Fruit fly (Drosophila melanogaster) whole organism, embryonic: ENCODE data around the gene edin.
A peak's percentile ranks its signal among the peaks of the same experiment; 100 is the strongest.

Experiments used
- Asciz ChIP-seq: fragments of 200-800 bp; sonication (Bioruptor generic); optimal IDR thresholded peaks from 2 replicates; lab custom pipeline; 2017; ENCODE audit warnings: missing biosample characterization, mild to moderate bottlenecking, missing genetic modification characterization, missing genetic modification reagents
- BEAF-32 ChIP-seq: fragments of 200-800 bp; sonication (Bioruptor generic); optimal IDR thresholded peaks from 3 replicates; lab custom pipeline; 2017; ENCODE audit warnings: missing biosample characterization, missing genetic modification characterization, mild to moderate bottlenecking, moderate library complexity, missing genetic modification reagents
- Blimp-1 ChIP-seq: fragments of 200-800 bp; sonication (Bioruptor generic); optimal IDR thresholded peaks from 3 replicates; lab custom pipeline; 2018; ENCODE audit warnings: missing biosample characterization, missing genetic modification characterization, mild to moderate bottlenecking, moderate library complexity, missing genetic modification reagents
- CG10959 ChIP-seq: fragments of 200-800 bp; sonication (Bioruptor generic); IDR thresholded peaks from 2 replicates; pipeline ENCODE4 v1.3.6; 2022; ENCODE audit warnings: missing biosample characterization, missing genetic modification characterization
- CG11695 ChIP-seq: fragments of 200-800 bp; sonication (Bioruptor generic); IDR thresholded peaks from 3 replicates; pipeline ENCODE4 v1.3.6; 2022; ENCODE audit warnings: missing biosample characterization, missing genetic modification characterization
- CG12104 ChIP-seq: fragments of 200-800 bp; sonication (Bioruptor generic); optimal IDR thresholded peaks from 3 replicates; lab custom pipeline; 2016; ENCODE audit warnings: missing biosample characterization, missing genetic modification characterization
- CG14014 ChIP-seq: fragments of 200-800 bp; sonication (Bioruptor generic); IDR thresholded peaks from 2 replicates; pipeline ENCODE4 v1.3.6; 2022; ENCODE audit warnings: missing biosample characterization, missing genetic modification characterization
- CG14050 ChIP-seq: fragments of 200-800 bp; sonication (Bioruptor generic); IDR thresholded peaks from 3 replicates; pipeline ENCODE4 v1.3.6; 2022; ENCODE audit warnings: missing biosample characterization, missing genetic modification characterization
- CG15479 ChIP-seq: fragments of 200-800 bp; sonication (Bioruptor generic); optimal IDR thresholded peaks from 3 replicates; lab custom pipeline; 2019; ENCODE audit warnings: missing biosample characterization, mild to moderate bottlenecking, missing genetic modification characterization, moderate library complexity
- CG15601 ChIP-seq: fragments of 200-800 bp; sonication (Bioruptor generic); optimal IDR thresholded peaks from 3 replicates; lab custom pipeline; 2019; ENCODE audit warnings: missing biosample characterization, mild to moderate bottlenecking, missing genetic modification characterization, moderate library complexity
- CG16815 ChIP-seq: fragments of 200-800 bp; sonication (Bioruptor generic); optimal IDR thresholded peaks from 3 replicates; lab custom pipeline; 2017; ENCODE audit warnings: missing biosample characterization, mild to moderate bottlenecking, missing genetic modification characterization
- CG18619 ChIP-seq: fragments of 200-800 bp; sonication (Bioruptor generic); optimal IDR thresholded peaks from 3 replicates; lab custom pipeline; 2017; ENCODE audit warnings: missing biosample characterization, mild to moderate bottlenecking, missing genetic modification characterization
- CG2678 ChIP-seq: fragments of 200-800 bp; sonication (Bioruptor generic); optimal IDR thresholded peaks from 3 replicates; lab custom pipeline; 2019; ENCODE audit warnings: missing biosample characterization, mild to moderate bottlenecking, missing genetic modification characterization, moderate library complexity
- CG34376 ChIP-seq: fragments of 200-800 bp; sonication (Bioruptor generic); optimal IDR thresholded peaks from 2 replicates; lab custom pipeline; 2018; ENCODE audit warnings: missing biosample characterization, mild to moderate bottlenecking, missing genetic modification characterization
- CG43689 ChIP-seq: fragments of 200-800 bp; sonication (Bioruptor generic); IDR thresholded peaks from 2 replicates; pipeline ENCODE4 v1.3.6; 2022; ENCODE audit warnings: missing biosample characterization, missing genetic modification characterization
- CG6254 ChIP-seq: fragments of 200-800 bp; sonication (Bioruptor generic); optimal IDR thresholded peaks from 3 replicates; lab custom pipeline; 2017; ENCODE audit warnings: mild to moderate bottlenecking, missing biosample characterization, missing genetic modification reagents, missing genetic modification characterization
- CG7556 ChIP-seq: fragments of 200-800 bp; sonication (Bioruptor generic); optimal IDR thresholded peaks from 2 replicates; lab custom pipeline; 2017; ENCODE audit warnings: missing biosample characterization, mild to moderate bottlenecking, missing genetic modification characterization
- D ChIP-seq, 2 experiments: fragments of 200-800 bp in 1 of 2; fragments of >200 bp in 1 of 2; sonication (Bioruptor generic) in 1 of 2; optimal IDR thresholded peaks; 2 replicates in 1 of 2; 3 replicates in 1 of 2; lab custom pipeline; 2017; ENCODE audit warnings: mild to moderate bottlenecking in 1 of 2, missing biosample characterization in 1 of 2, missing genetic modification characterization in 1 of 2, missing genetic modification reagents in 1 of 2
- Dip2 ChIP-seq: fragments of 200-800 bp; sonication (Bioruptor generic); IDR thresholded peaks from 2 replicates; pipeline ENCODE4 v1.3.6; 2022; ENCODE audit warnings: missing biosample characterization, missing genetic modification characterization
- Dref ChIP-seq: fragments of 200-800 bp; sonication (Bioruptor generic); IDR thresholded peaks from 2 replicates; pipeline ENCODE4 v1.3.6; 2022; ENCODE audit warnings: missing biosample characterization, missing genetic modification characterization
- Hr39 ChIP-seq: fragments of >200 bp; optimal IDR thresholded peaks from 2 replicates; lab custom pipeline; 2017
- Hsf ChIP-seq: fragments of 200-800 bp; sonication (Bioruptor generic); optimal IDR thresholded peaks from 3 replicates; lab custom pipeline; 2016; ENCODE audit warnings: missing biosample characterization, missing genetic modification characterization
- Lhr ChIP-seq: fragments of 200-800 bp; sonication (Bioruptor generic); optimal IDR thresholded peaks from 3 replicates; lab custom pipeline; 2017; ENCODE audit warnings: mild to moderate bottlenecking, missing biosample characterization, missing genetic modification reagents, missing genetic modification characterization
- Nf-YC ChIP-seq: fragments of 200-800 bp; optimal IDR thresholded peaks from 3 replicates; lab custom pipeline; 2019; ENCODE audit warnings: missing biosample characterization, mild to moderate bottlenecking, missing genetic modification characterization, moderate library complexity
- Pdp1 ChIP-seq, 2 experiments: fragments of 200-800 bp; sonication (Bioruptor generic); optimal IDR thresholded peaks; 3 replicates each; lab custom pipeline; 2016; ENCODE audit warnings: missing biosample characterization in 2 of 2, missing genetic modification characterization in 2 of 2, mild to moderate bottlenecking in 1 of 2, moderate library complexity in 1 of 2
- Sox102F ChIP-seq: fragments of 200-800 bp; sonication (Bioruptor generic); optimal IDR thresholded peaks from 2 replicates; lab custom pipeline; 2018; ENCODE audit warnings: missing biosample characterization, mild to moderate bottlenecking, missing genetic modification characterization, moderate library complexity
- Xbp1 ChIP-seq: fragments of 200-800 bp; sonication (Bioruptor generic); optimal IDR thresholded peaks from 3 replicates; lab custom pipeline; 2016; ENCODE audit warnings: missing biosample characterization, mild to moderate bottlenecking, missing genetic modification characterization
- ab ChIP-seq: fragments of 200-800 bp; sonication (Bioruptor generic); optimal IDR thresholded peaks from 2 replicates; lab custom pipeline; 2016; ENCODE audit warnings: missing biosample characterization, missing genetic modification characterization
- ap ChIP-seq: fragments of 200-800 bp; sonication (Bioruptor generic); IDR thresholded peaks from 2 replicates; pipeline ENCODE4 v1.3.6; 2022; ENCODE audit warnings: missing biosample characterization, missing genetic modification characterization
- ci ChIP-seq: fragments of 200-800 bp; sonication (Bioruptor generic); IDR thresholded peaks from 3 replicates; pipeline ENCODE4 v1.3.6; 2022; ENCODE audit warnings: missing biosample characterization, missing genetic modification characterization
- en ChIP-seq: fragments of 200-800 bp; sonication (Bioruptor generic); optimal IDR thresholded peaks from 2 replicates; lab custom pipeline; 2016; ENCODE audit warnings: missing biosample characterization, missing genetic modification characterization
- eyg ChIP-seq: fragments of 200-800 bp; sonication (Bioruptor generic); optimal IDR thresholded peaks from 3 replicates; lab custom pipeline; 2016; ENCODE audit warnings: missing biosample characterization, missing genetic modification characterization
- gem ChIP-seq: fragments of 200-800 bp; sonication (Bioruptor generic); optimal IDR thresholded peaks from 2 replicates; lab custom pipeline; 2019; ENCODE audit warnings: missing biosample characterization, mild to moderate bottlenecking, missing genetic modification characterization, moderate library complexity
- jumu ChIP-seq: fragments of 200-800 bp; sonication (Bioruptor generic); optimal IDR thresholded peaks from 3 replicates; lab custom pipeline; 2016; ENCODE audit warnings: missing biosample characterization, missing genetic modification characterization
- kay ChIP-seq: fragments of 200-800 bp; sonication (Bioruptor generic); optimal IDR thresholded peaks from 2 replicates; lab custom pipeline; 2016; ENCODE audit warnings: missing biosample characterization, missing genetic modification characterization
- lmd ChIP-seq: fragments of 200-800 bp; sonication (Bioruptor generic); IDR thresholded peaks from 2 replicates; pipeline ENCODE4 v1.3.6; 2022; ENCODE audit warnings: missing biosample characterization, missing genetic modification characterization
- lola ChIP-seq, 3 experiments: fragments of >200 bp in 2 of 3; fragments of 200-800 bp in 1 of 3; sonication (Bioruptor generic) in 1 of 3; optimal IDR thresholded peaks; 2 replicates each; lab custom pipeline; 2017 to 2019; ENCODE audit warnings: missing biosample characterization in 3 of 3, missing genetic modification characterization in 3 of 3, mild to moderate bottlenecking in 1 of 3, moderate library complexity in 1 of 3
- mirr ChIP-seq: fragments of 200-800 bp; sonication (Bioruptor generic); optimal IDR thresholded peaks from 3 replicates; lab custom pipeline; 2018; ENCODE audit warnings: missing biosample characterization, mild to moderate bottlenecking, missing genetic modification characterization
- nerfin-1 ChIP-seq: fragments of 200-800 bp; sonication (Bioruptor generic); optimal IDR thresholded peaks from 3 replicates; lab custom pipeline; 2019; ENCODE audit warnings: missing biosample characterization, mild to moderate bottlenecking, missing genetic modification characterization, moderate library complexity
- nerfin-2 ChIP-seq: fragments of 200-800 bp; sonication (Bioruptor generic); IDR thresholded peaks from 2 replicates; pipeline ENCODE4 v1.3.6; 2022; ENCODE audit warnings: missing biosample characterization, missing genetic modification characterization; ENCODE audit not compliant: partially characterized antibody
- nmo ChIP-seq: fragments of 200-800 bp; sonication (Bioruptor generic); optimal IDR thresholded peaks from 2 replicates; lab custom pipeline; 2018; ENCODE audit warnings: missing biosample characterization, mild to moderate bottlenecking, missing genetic modification characterization, moderate library complexity
- sd ChIP-seq: fragments of 200-800 bp; sonication (Bioruptor generic); optimal IDR thresholded peaks from 3 replicates; lab custom pipeline; 2018; ENCODE audit warnings: missing biosample characterization, mild to moderate bottlenecking, missing genetic modification characterization, moderate library complexity
- sens ChIP-seq: fragments of 200-800 bp; sonication (Bioruptor generic); peaks from one replicate; lab custom pipeline; 2016; ENCODE audit warnings: missing biosample characterization, missing genetic modification characterization
- sr ChIP-seq: fragments of 200-800 bp; sonication (Bioruptor generic); IDR thresholded peaks from 3 replicates; pipeline ENCODE4 v1.3.6; 2022; ENCODE audit warnings: missing biosample characterization, missing genetic modification characterization
- tgo ChIP-seq: fragments of 200-800 bp; sonication (Bioruptor generic); IDR thresholded peaks from 3 replicates; pipeline ENCODE4 v1.3.6; 2022; ENCODE audit warnings: missing biosample characterization, missing genetic modification characterization
- tio ChIP-seq: fragments of 200-800 bp; sonication (Bioruptor generic); optimal IDR thresholded peaks from 2 replicates; lab custom pipeline; 2017; ENCODE audit warnings: missing biosample characterization, missing genetic modification characterization, inconsistent platforms
- tup ChIP-seq: fragments of 200-800 bp; sonication (Bioruptor generic); optimal IDR thresholded peaks from 2 replicates; lab custom pipeline; 2016; ENCODE audit warnings: missing biosample characterization, mild to moderate bottlenecking, missing genetic modification characterization, moderate library complexity
- zen2 ChIP-seq: fragments of 200-800 bp; sonication (Bioruptor generic); IDR thresholded peaks from 3 replicates; pipeline ENCODE4 v1.3.6; 2022; ENCODE audit warnings: missing biosample characterization, missing genetic modification characterization; ENCODE audit not compliant: partially characterized antibody

Gene edin

DNA sequence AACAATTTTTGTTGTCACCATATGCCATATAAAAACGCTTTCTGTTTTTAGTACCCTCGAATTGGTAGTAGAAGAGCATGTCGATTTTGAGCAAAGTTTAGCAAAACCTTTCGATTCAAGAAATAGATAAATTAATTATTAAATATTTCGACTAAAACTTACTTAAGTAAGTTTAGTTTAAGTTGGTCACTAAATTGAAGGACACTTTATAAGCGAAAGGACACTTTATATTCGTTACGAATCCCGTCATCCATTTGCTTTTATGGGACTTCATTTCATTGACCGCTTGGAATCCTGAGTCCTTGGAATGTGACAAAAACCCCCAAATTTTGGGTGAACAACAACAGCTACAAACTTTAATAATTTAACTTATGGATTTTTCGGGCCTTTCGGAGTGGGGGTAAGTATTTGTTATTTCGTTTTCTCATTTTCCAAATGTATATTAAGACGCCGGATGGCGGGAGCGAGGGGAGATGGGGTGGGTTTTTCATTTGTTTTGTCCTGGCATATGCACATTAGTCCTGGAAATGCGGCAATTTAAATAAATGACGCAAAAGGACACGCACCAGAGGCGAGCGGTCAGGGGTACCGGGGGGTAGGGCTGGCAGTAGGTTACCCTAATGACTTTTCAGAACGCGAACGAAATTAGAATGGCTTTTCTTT, 35.7 kb upstream of the edin start (continued):
- TF ChIP-seq BEAF-32 (GFP tag; lab: Kevin White, UChicago) (no peak), Blimp-1 (GFP tag; lab: Kevin White, UChicago) (peak; percentile 44), lola (GFP tag; optimal IDR thresholded peaks at IDR 0.05; lab: Kevin White, UChicago) (peak in 1 of 3 experiments; percentile 40), gem (peak; percentile 63), CG11695 (peak; percentile 63; the same call in 2 of the 3 replicates), Dref (GFP tag; lab: Robert Waterston, UW) (no peak), Pdp1 (GFP tag; optimal IDR thresholded peaks at IDR 0.05; lab: Kevin White, UChicago) (no peak), nmo (GFP tag; lab: Kevin White, UChicago) (peak; percentile 20), jumu (GFP tag; lab: Kevin White, UChicago) (no peak), CG34376 (GFP tag; lab: Kevin White, UChicago) (no peak), kay (GFP tag; lab: Kevin White, UChicago) (no peak), Asciz (peak; percentile 25), Xbp1 (GFP tag; lab: Kevin White, UChicago) (peak; percentile 46), sd (tag; lab: Kevin White, UChicago) (peak; percentile 51), Nf-YC (tag; lab: Kevin White, UChicago) (no peak), ci (0 out of 3 replicates have a peak, but pooled peaks have one; percentile 50), D (optimal IDR thresholded peaks at IDR 0.05; lab: Kevin White, UChicago) (no peak), D (GFP tag; optimal IDR thresholded peaks at IDR 0.05; lab: Kevin White, UChicago) (peak; percentile 32), Lhr (no peak), CG15479 (GFP tag; lab: Kevin White, UChicago) (no peak), Dip2 (GFP tag; lab: Robert Waterston, UW) (no peak), tup (peak; percentile 13), sr (GFP tag; lab: Robert Waterston, UW) (no peak), ap (GFP tag; lab: Robert Waterston, UW) (no peak), CG15601 (peak; percentile 4), nerfin-1 (no peak), CG12104 (no peak), zen2 (no peak), CG2678 (tag; lab: Kevin White, UChicago) (peak; percentile 47), CG43689 (GFP tag; lab: Robert Waterston, UW) (no peak), Hsf (peak; percentile 9), CG14014 (GFP tag; lab: Robert Waterston, UW) (0 out of 2 replicates have a peak, but pooled peaks have one; percentile 35), tio (GFP tag; lab: Kevin White, UChicago) (peak; percentile 12), en (GFP tag; lab: Kevin White, UChicago) (no peak), nerfin-2 (GFP tag; lab: Robert Waterston, UW) (no peak), CG7556 (GFP tag; lab: Kevin White, UChicago) (peak; percentile 19), Sox102F (peak; percentile 50), sens (GFP tag; lab: Kevin White, UChicago) (peak; percentile 81), ab (GFP tag; lab: Kevin White, UChicago) (no peak), CG10959 (GFP tag; lab: Robert Waterston, UW) (no peak), mirr (GFP tag; lab: Kevin White, UChicago) (no peak), tgo (peak; percentile 19; the same call in 1 of the 3 replicates), CG18619 (GFP tag; lab: Kevin White, UChicago) (peak; percentile 0), CG14050 (peak; percentile 49; the same call in 2 of the 3 replicates), Hr39 (lab: Kevin White, UChicago) (no peak), lmd (0 out of 2 replicates have a peak, but pooled peaks have one; percentile 17), CG6254 (GFP tag; lab: Kevin White, UChicago) (peak; percentile 19), eyg (GFP tag; lab: Kevin White, UChicago) (no peak), CG16815 (peak; percentile 3)
